Fruit fly (Drosophila melanogaster) whole organism, embryonic: ENCODE measurements around the gene klar.

Source experiments
- Asciz ChIP-seq: fragments of 200-800 bp; sonication (Bioruptor generic); optimal IDR thresholded peaks from 2 replicates; lab custom pipeline; 2017; ENCODE audit warnings: missing biosample characterization, mild to moderate bottlenecking, missing genetic modification characterization, missing genetic modification reagents
- Atf6 ChIP-seq: fragments of 200-800 bp; sonication (Bioruptor generic); IDR thresholded peaks from 2 replicates; pipeline ENCODE4 v1.3.6; 2022; ENCODE audit warnings: missing biosample characterization, missing genetic modification characterization
- CG10274 ChIP-seq: fragments of 200-800 bp; sonication (Bioruptor generic); optimal IDR thresholded peaks from 3 replicates; lab custom pipeline; 2017; ENCODE audit warnings: missing biosample characterization, mild to moderate bottlenecking, missing genetic modification characterization
- CG11723 ChIP-seq: fragments of 200-800 bp; sonication (Bioruptor generic); optimal IDR thresholded peaks from 2 replicates; lab custom pipeline; 2017; ENCODE audit warnings: missing biosample characterization, mild to moderate bottlenecking, missing genetic modification characterization
- CG12104 ChIP-seq: fragments of 200-800 bp; sonication (Bioruptor generic); optimal IDR thresholded peaks from 3 replicates; lab custom pipeline; 2016; ENCODE audit warnings: missing biosample characterization, missing genetic modification characterization
- CG13424 ChIP-seq: fragments of 200-800 bp; sonication (Bioruptor generic); optimal IDR thresholded peaks from 2 replicates; lab custom pipeline; 2019; ENCODE audit warnings: missing biosample characterization, mild to moderate bottlenecking, missing genetic modification characterization, moderate library complexity
- CG14710 ChIP-seq: fragments of 200-800 bp; sonication (Bioruptor generic); optimal IDR thresholded peaks from 3 replicates; lab custom pipeline; 2019; ENCODE audit warnings: missing biosample characterization, mild to moderate bottlenecking, missing genetic modification characterization, moderate library complexity
- CG15269 ChIP-seq: fragments of 200-800 bp; sonication (Bioruptor generic); optimal IDR thresholded peaks from 2 replicates; lab custom pipeline; 2018; ENCODE audit warnings: missing biosample characterization, mild to moderate bottlenecking, missing genetic modification characterization, moderate library complexity
- CG16813 ChIP-seq: fragments of 200-800 bp; sonication (Bioruptor generic); IDR thresholded peaks from 3 replicates; pipeline ENCODE4 v1.3.6; 2022; ENCODE audit warnings: missing biosample characterization, missing genetic modification characterization; ENCODE audit not compliant: partially characterized antibody
- CG17912 ChIP-seq: fragments of 200-800 bp; sonication (Bioruptor generic); optimal IDR thresholded peaks from 2 replicates; lab custom pipeline; 2018; ENCODE audit warnings: missing biosample characterization, mild to moderate bottlenecking, missing genetic modification characterization
- CG18599 ChIP-seq: fragments of 200-800 bp; sonication (Bioruptor generic); optimal IDR thresholded peaks from 3 replicates; lab custom pipeline; 2017; ENCODE audit warnings: missing biosample characterization, missing genetic modification characterization, mild to moderate bottlenecking, moderate library complexity, missing genetic modification reagents
- CG18764 ChIP-seq: fragments of 200-800 bp; sonication (Bioruptor generic); optimal IDR thresholded peaks from 3 replicates; lab custom pipeline; 2016; ENCODE audit warnings: missing biosample characterization, missing genetic modification characterization
- CG2120 ChIP-seq: fragments of 200-800 bp; sonication (Bioruptor generic); optimal IDR thresholded peaks from 3 replicates; lab custom pipeline; 2016; ENCODE audit warnings: missing biosample characterization, missing genetic modification characterization
- CG3281 ChIP-seq: fragments of 200-800 bp; sonication (Bioruptor generic); optimal IDR thresholded peaks from 3 replicates; lab custom pipeline; 2017; ENCODE audit warnings: missing biosample characterization, mild to moderate bottlenecking, missing genetic modification characterization
- CG34422 ChIP-seq: fragments of 200-800 bp; sonication (Bioruptor generic); IDR thresholded peaks from 3 replicates; pipeline ENCODE4 v1.3.6; 2022; ENCODE audit warnings: missing biosample characterization, missing genetic modification characterization
- CG42726 ChIP-seq: fragments of 200-800 bp; sonication (Bioruptor generic); IDR thresholded peaks from 2 replicates; pipeline ENCODE4 v1.3.6; 2022; ENCODE audit warnings: missing biosample characterization, missing genetic modification characterization; ENCODE audit not compliant: partially characterized antibody
- CG4328 ChIP-seq: fragments of 200-800 bp; sonication (Bioruptor generic); optimal IDR thresholded peaks from 3 replicates; lab custom pipeline; 2017; ENCODE audit warnings: missing biosample characterization, missing genetic modification reagents, missing genetic modification characterization
- CG4707 ChIP-seq: fragments of 200-800 bp; sonication (Bioruptor generic); optimal IDR thresholded peaks from 2 replicates; lab custom pipeline; 2018; ENCODE audit warnings: missing biosample characterization, mild to moderate bottlenecking, missing genetic modification characterization, moderate library complexity
- CG5953 ChIP-seq: fragments of 200-800 bp; sonication (Bioruptor generic); IDR thresholded peaks from 2 replicates; pipeline ENCODE4 v1.3.6; 2022; ENCODE audit warnings: missing biosample characterization, missing genetic modification characterization
- CG6765 ChIP-seq: fragments of 200-800 bp; sonication (Bioruptor generic); optimal IDR thresholded peaks from 3 replicates; lab custom pipeline; 2017; ENCODE audit warnings: missing biosample characterization, mild to moderate bottlenecking, missing genetic modification characterization
- Elba2 ChIP-seq: fragments of 200-800 bp; sonication (Bioruptor generic); optimal IDR thresholded peaks from 3 replicates; lab custom pipeline; 2016; ENCODE audit warnings: missing biosample characterization, missing genetic modification characterization
- HLH54F ChIP-seq: fragments of 200-800 bp; sonication (Bioruptor generic); optimal IDR thresholded peaks from 3 replicates; lab custom pipeline; 2016; ENCODE audit warnings: missing biosample characterization, missing genetic modification characterization
- Hey ChIP-seq: fragments of 200-800 bp; sonication (Bioruptor generic); optimal IDR thresholded peaks from 3 replicates; lab custom pipeline; 2018; ENCODE audit warnings: missing biosample characterization, mild to moderate bottlenecking, missing genetic modification characterization
- Mrtf ChIP-seq: fragments of 200-800 bp; sonication (Bioruptor generic); IDR thresholded peaks from 3 replicates; pipeline ENCODE4 v1.3.6; 2022; ENCODE audit warnings: missing biosample characterization, missing genetic modification characterization
- NC2α ChIP-seq: fragments of 200-800 bp; sonication (Bioruptor generic); optimal IDR thresholded peaks from 2 replicates; lab custom pipeline; 2016; ENCODE audit warnings: missing biosample characterization, missing genetic modification characterization
- NfI ChIP-seq: fragments of 200-800 bp; sonication (Bioruptor generic); optimal IDR thresholded peaks from 3 replicates; lab custom pipeline; 2018; ENCODE audit warnings: missing biosample characterization, mild to moderate bottlenecking, missing genetic modification characterization, moderate library complexity
- Pdp1 ChIP-seq, 2 experiments: fragments of 200-800 bp; sonication (Bioruptor generic); optimal IDR thresholded peaks; 3 replicates each; lab custom pipeline; 2016; ENCODE audit warnings: missing biosample characterization in 2 of 2, missing genetic modification characterization in 2 of 2, mild to moderate bottlenecking in 1 of 2, moderate library complexity in 1 of 2
- Stat92E ChIP-seq, 3 experiments: fragments of >200 bp in 2 of 3; fragments of 200-800 bp in 1 of 3; sonication (Bioruptor generic) in 1 of 3; optimal IDR thresholded peaks; 2 replicates each; lab custom pipeline; 2017 to 2019; ENCODE audit warnings: missing biosample characterization in 3 of 3, missing genetic modification characterization in 3 of 3, mild to moderate bottlenecking in 1 of 3, moderate library complexity in 1 of 3
- Xbp1 ChIP-seq: fragments of 200-800 bp; sonication (Bioruptor generic); optimal IDR thresholded peaks from 3 replicates; lab custom pipeline; 2016; ENCODE audit warnings: missing biosample characterization, mild to moderate bottlenecking, missing genetic modification characterization
- YL-1 ChIP-seq: fragments of 200-800 bp; sonication (Bioruptor generic); optimal IDR thresholded peaks from 3 replicates; lab custom pipeline; 2017; ENCODE audit warnings: missing biosample characterization, mild to moderate bottlenecking, missing genetic modification characterization
- bcd ChIP-seq: fragments of 200-800 bp; sonication (Bioruptor generic); optimal IDR thresholded peaks from 2 replicates; lab custom pipeline; 2017; ENCODE audit warnings: missing biosample characterization, mild to moderate bottlenecking, missing genetic modification characterization
- chinmo ChIP-seq: fragments of 200-800 bp; sonication (Bioruptor generic); IDR thresholded peaks from 4 replicates; pipeline ENCODE4 v1.3.6; 2022; ENCODE audit warnings: missing biosample characterization, missing genetic modification characterization; ENCODE audit not compliant: partially characterized antibody
- eyg ChIP-seq: fragments of 200-800 bp; sonication (Bioruptor generic); optimal IDR thresholded peaks from 3 replicates; lab custom pipeline; 2016; ENCODE audit warnings: missing biosample characterization, missing genetic modification characterization
- fd64A ChIP-seq: fragments of 200-800 bp; sonication (Bioruptor generic); optimal IDR thresholded peaks from 3 replicates; lab custom pipeline; 2018; ENCODE audit warnings: missing biosample characterization, mild to moderate bottlenecking, missing genetic modification characterization
- grn ChIP-seq: fragments of 200-800 bp; sonication (Bioruptor generic); optimal IDR thresholded peaks from 3 replicates; lab custom pipeline; 2017; ENCODE audit warnings: missing biosample characterization, missing genetic modification characterization
- gt ChIP-seq: fragments of 200-800 bp; sonication (Bioruptor generic); IDR thresholded peaks from 2 replicates; pipeline ENCODE4 v1.3.6; 2022; ENCODE audit warnings: missing biosample characterization, missing genetic modification characterization
- hbn ChIP-seq: fragments of 200-800 bp; sonication (Bioruptor generic); IDR thresholded peaks from 2 replicates; pipeline ENCODE4 v1.3.6; 2022; ENCODE audit warnings: missing biosample characterization, missing genetic modification characterization; ENCODE audit not compliant: partially characterized antibody
- her ChIP-seq: fragments of 200-800 bp; sonication (Bioruptor generic); optimal IDR thresholded peaks from 2 replicates; lab custom pipeline; 2016; ENCODE audit warnings: missing biosample characterization, missing genetic modification characterization
- kah ChIP-seq: fragments of 200-800 bp; sonication (Bioruptor generic); optimal IDR thresholded peaks from 2 replicates; lab custom pipeline; 2018; ENCODE audit warnings: missing biosample characterization, mild to moderate bottlenecking, missing genetic modification characterization
- lov ChIP-seq, 2 experiments: fragments of 200-800 bp in 1 of 2; fragments of >200 bp in 1 of 2; sonication (Bioruptor generic) in 1 of 2; IDR thresholded peaks in 1 of 2; optimal IDR thresholded peaks in 1 of 2; 2 replicates in 1 of 2; 3 replicates in 1 of 2; pipeline versions ENCODE4 v1.3.6 to Lab custom; 2017 to 2022; ENCODE audit warnings: missing biosample characterization in 1 of 2, missing genetic modification characterization in 1 of 2
- nau ChIP-seq: fragments of 200-800 bp; sonication (Bioruptor generic); optimal IDR thresholded peaks from 3 replicates; lab custom pipeline; 2017; ENCODE audit warnings: missing biosample characterization, mild to moderate bottlenecking, missing genetic modification characterization, missing genetic modification reagents
- p53 ChIP-seq: fragments of 200-800 bp; sonication (Bioruptor generic); optimal IDR thresholded peaks from 2 replicates; lab custom pipeline; 2016; ENCODE audit warnings: missing biosample characterization, missing genetic modification characterization
- pnt ChIP-seq: fragments of 200-800 bp; sonication (Bioruptor generic); optimal IDR thresholded peaks from 3 replicates; lab custom pipeline; 2016; ENCODE audit warnings: missing biosample characterization, missing genetic modification characterization
- pros ChIP-seq: fragments of 200-800 bp; sonication (Bioruptor generic); optimal IDR thresholded peaks from 3 replicates; lab custom pipeline; 2019; ENCODE audit warnings: missing biosample characterization, mild to moderate bottlenecking, missing genetic modification characterization, moderate library complexity
- salm ChIP-seq: fragments of 200-800 bp; sonication (Bioruptor generic); optimal IDR thresholded peaks from 2 replicates; lab custom pipeline; 2018; ENCODE audit warnings: missing biosample characterization, mild to moderate bottlenecking, missing genetic modification characterization
- scrt ChIP-seq: fragments of 200-800 bp; sonication (Bioruptor generic); optimal IDR thresholded peaks from 2 replicates; lab custom pipeline; 2018; ENCODE audit warnings: missing biosample characterization, mild to moderate bottlenecking, missing genetic modification characterization, moderate library complexity
- sim ChIP-seq: fragments of 200-800 bp; sonication (Bioruptor generic); IDR thresholded peaks from 2 replicates; pipeline ENCODE4 v1.3.6; 2022; ENCODE audit warnings: missing biosample characterization, missing genetic modification characterization
- ssp ChIP-seq: fragments of 200-800 bp; sonication (Bioruptor generic); IDR thresholded peaks from 2 replicates; pipeline ENCODE4 v1.3.6; 2022; ENCODE audit warnings: missing biosample characterization, missing genetic modification characterization
- vvl ChIP-seq: fragments of 200-800 bp; sonication (Bioruptor generic); IDR thresholded peaks from 2 replicates; pipeline ENCODE4 v1.3.6; 2022; ENCODE audit warnings: missing biosample characterization, missing genetic modification characterization

The klar gene

dm6 chr3L:440249-440648 is 100.2 kb downstream of the klar start (continued):
- peak; percentile 66 for TF ChIP-seq vvl (GFP tag; lab: Robert Waterston, UW)
- TF ChIP-seq Pdp1 (GFP tag; optimal IDR thresholded peaks at IDR 0.05; lab: Kevin White, UChicago): peak; percentile 9 to 40
- peak; percentile 81 for TF ChIP-seq CG4328 (GFP tag; lab: Kevin White, UChicago)
- TF ChIP-seq pnt (GFP tag; lab: Kevin White, UChicago): no peak
- TF ChIP-seq bcd (GFP tag; lab: Kevin White, UChicago): peak; percentile 14
- TF ChIP-seq Mrtf (GFP tag; lab: Robert Waterston, UW): no peak
- TF ChIP-seq CG34422 (GFP tag; lab: Robert Waterston, UW): 0 out of 3 replicates have a peak, but pooled peaks have one; percentile 7
- TF ChIP-seq chinmo: 0 out of 4 replicates have a peak, but pooled peaks have one; percentile 55
- TF ChIP-seq CG2120 (GFP tag; lab: Kevin White, UChicago): peak; percentile 21
- no peak for TF ChIP-seq p53 (GFP tag; lab: Kevin White, UChicago)
- TF ChIP-seq Xbp1 (GFP tag; lab: Kevin White, UChicago): peak; percentile 2
- TF ChIP-seq HLH54F (GFP tag; lab: Kevin White, UChicago): no peak
- TF ChIP-seq Hey (tag; lab: Kevin White, UChicago): peak; percentile 81
- peak; percentile 43 for TF ChIP-seq CG6765 (GFP tag; lab: Kevin White, UChicago)
- no peak for TF ChIP-seq CG16813 (GFP tag; lab: Robert Waterston, UW)
- TF ChIP-seq CG42726 (GFP tag; lab: Robert Waterston, UW): no peak
- TF ChIP-seq NC2α (GFP tag; lab: Kevin White, UChicago): no peak
- no peak for TF ChIP-seq Elba2 (GFP tag; lab: Kevin White, UChicago)
- TF ChIP-seq CG14710 (tag; lab: Kevin White, UChicago): peak; percentile 40
- TF ChIP-seq CG10274 (GFP tag; lab: Kevin White, UChicago): peak; percentile 40
- peak; percentile 61 for TF ChIP-seq scrt (GFP tag; lab: Kevin White, UChicago)
- peak; percentile 65 for TF ChIP-seq CG3281 (GFP tag; lab: Kevin White, UChicago)
- TF ChIP-seq CG13424 (tag; lab: Kevin White, UChicago): peak; percentile 71
- peak; percentile 59; the same call in 1 of the 2 replicates for TF ChIP-seq CG5953
- TF ChIP-seq ssp (GFP tag; lab: Robert Waterston, UW): no peak
- TF ChIP-seq her (GFP tag; lab: Kevin White, UChicago): peak; percentile 9
- no peak for TF ChIP-seq gt (GFP tag; lab: Robert Waterston, UW)
- peak; percentile 89 for TF ChIP-seq fd64A (GFP tag; lab: Kevin White, UChicago)
- no peak for TF ChIP-seq lov (optimal IDR thresholded peaks at IDR 0.05; lab: Kevin White, UChicago)
- peak; percentile 60; the same call in 1 of the 3 replicates for TF ChIP-seq lov (GFP tag; IDR thresholded peaks at IDR 0.05; lab: Robert Waterston, UW)
- TF ChIP-seq CG18599: peak; percentile 81
- no peak for TF ChIP-seq Stat92E (GFP tag; optimal IDR thresholded peaks at IDR 0.05; lab: Kevin White, UChicago)
- peak; percentile 64 for TF ChIP-seq salm (tag; lab: Kevin White, UChicago)
- peak; percentile 28 for TF ChIP-seq CG18764 (GFP tag; lab: Kevin White, UChicago)
- peak; percentile 57 for TF ChIP-seq CG11723 (GFP tag; lab: Kevin White, UChicago)
- peak; percentile 42 for TF ChIP-seq NfI (GFP tag; lab: Kevin White, UChicago)
- TF ChIP-seq CG12104: peak; percentile 25
- no peak for TF ChIP-seq Atf6
- TF ChIP-seq eyg (GFP tag; lab: Kevin White, UChicago): peak; percentile 48
- TF ChIP-seq CG15269: peak; percentile 48
- peak; percentile 59 for TF ChIP-seq grn (GFP tag; lab: Kevin White, UChicago)
- peak; percentile 69 for TF ChIP-seq kah (GFP tag; lab: Kevin White, UChicago)
- 0 out of 2 replicates have a peak, but pooled peaks have one; percentile 9 for TF ChIP-seq sim (GFP tag; lab: Robert Waterston, UW)
- no peak for TF ChIP-seq hbn (GFP tag; lab: Robert Waterston, UW)
- TF ChIP-seq nau (GFP tag; lab: Kevin White, UChicago): peak; percentile 75
- peak; percentile 41 for TF ChIP-seq YL-1 (GFP tag; lab: Kevin White, UChicago)
- peak; percentile 92 for TF ChIP-seq CG17912 (GFP tag; lab: Kevin White, UChicago)
- peak; percentile 88 for TF ChIP-seq Asciz (GFP tag; lab: Kevin White, UChicago)
- peak; percentile 62 for TF ChIP-seq pros (GFP tag; lab: Kevin White, UChicago)
- TF ChIP-seq CG4707: peak; percentile 76
